Worm (Caenorhabditis elegans) whole organism, L3 larva: Measurements from ENCODE around the gene ttr-31.

ENCODE experiments used
- aly-2 ChIP-seq: fragments of 150-350 bp; optimal IDR thresholded peaks from 2 replicates; lab custom pipeline; 2014; ENCODE audit warnings: missing biosample characterization, missing genetic modification characterization
- ama-1 ChIP-seq: fragments of 150-350 bp; optimal IDR thresholded peaks from 2 replicates; lab custom pipeline; 2018
- ceh-28 ChIP-seq: fragments of 150-350 bp; optimal IDR thresholded peaks from 2 replicates; lab custom pipeline; 2014; ENCODE audit warnings: missing biosample characterization, missing genetic modification reagents, missing genetic modification characterization
- ceh-82 ChIP-seq: fragments of 150-350 bp; optimal IDR thresholded peaks from 2 replicates; lab custom pipeline; 2014; ENCODE audit warnings: missing biosample characterization, missing genetic modification characterization
- egl-27 ChIP-seq: sonication (generic microtip); optimal IDR thresholded peaks from 4 replicates; lab custom pipeline; 2017; ENCODE audit warnings: missing biosample characterization, missing genetic modification reagents, missing genetic modification characterization
- egl-5 ChIP-seq: fragments of 150-350 bp; optimal IDR thresholded peaks from 2 replicates; lab custom pipeline; 2017; ENCODE audit warnings: missing biosample characterization, missing genetic modification reagents, missing genetic modification characterization, inconsistent platforms
- elt-1 ChIP-seq: fragments of 150-350 bp; optimal IDR thresholded peaks from 2 replicates; lab custom pipeline; 2014; ENCODE audit warnings: missing biosample characterization, missing genetic modification characterization
- elt-2 ChIP-seq: sonication (generic microtip); optimal IDR thresholded peaks from 2 replicates; lab custom pipeline; 2016; ENCODE audit warnings: missing genetic modification reagents, mild to moderate bottlenecking, missing genetic modification characterization, missing compliant biosample characterization
- elt-3 ChIP-seq, 3 experiments: fragments of 150-350 bp in 1 of 3; sonication (generic microtip) in 2 of 3; optimal IDR thresholded peaks; 2 replicates in 2 of 3; 4 replicates in 1 of 3; lab custom pipeline; 2014 to 2017; ENCODE audit warnings: missing biosample characterization in 3 of 3, missing genetic modification characterization in 3 of 3
- eor-1 ChIP-seq, 2 experiments: fragments of 150-350 bp; optimal IDR thresholded peaks; 2 replicates each; lab custom pipeline; 2014 to 2018; ENCODE audit warnings: missing biosample characterization in 2 of 2, missing genetic modification characterization in 2 of 2
- fkh-10 ChIP-seq: sonication (generic microtip); optimal IDR thresholded peaks from 2 replicates; lab custom pipeline; 2017; ENCODE audit warnings: missing biosample characterization, missing genetic modification reagents, missing genetic modification characterization
- fkh-2 ChIP-seq: fragments of 150-350 bp; optimal IDR thresholded peaks from 2 replicates; lab custom pipeline; 2014; ENCODE audit warnings: missing biosample characterization, missing genetic modification reagents, missing genetic modification characterization
- fos-1 ChIP-seq: fragments of 150-350 bp; optimal IDR thresholded peaks from 2 replicates; lab custom pipeline; 2014; ENCODE audit warnings: missing biosample characterization, missing genetic modification characterization
- hmg-11 ChIP-seq: sonication (generic microtip); optimal IDR thresholded peaks from 2 replicates; lab custom pipeline; 2016; ENCODE audit warnings: missing genetic modification characterization, missing compliant biosample characterization
- lin-15B ChIP-seq: fragments of 150-350 bp; optimal IDR thresholded peaks from 2 replicates; lab custom pipeline; 2014; ENCODE audit warnings: missing biosample characterization, missing genetic modification characterization
- lin-39 ChIP-seq: fragments of 150-350 bp; optimal IDR thresholded peaks from 2 replicates; lab custom pipeline; 2018; ENCODE audit warnings: missing biosample characterization, missing genetic modification reagents, missing genetic modification characterization
- lsy-12 ChIP-seq: sonication (generic microtip); optimal IDR thresholded peaks from 2 replicates; lab custom pipeline; 2016; ENCODE audit warnings: mild to moderate bottlenecking, missing genetic modification characterization, missing compliant biosample characterization
- mdl-1 ChIP-seq: fragments of 150-350 bp; optimal IDR thresholded peaks from 2 replicates; lab custom pipeline; 2014; ENCODE audit warnings: missing biosample characterization, missing genetic modification characterization
- mml-1 ChIP-seq: fragments of 150-350 bp; sonication (generic microtip); optimal IDR thresholded peaks from 3 replicates; lab custom pipeline; 2014; ENCODE audit warnings: missing biosample characterization, missing genetic modification characterization
- nfya-1 ChIP-seq: sonication (generic microtip); optimal IDR thresholded peaks from 2 replicates; lab custom pipeline; 2017; ENCODE audit warnings: missing genetic modification characterization, mild to moderate bottlenecking, missing compliant biosample characterization, antibody characterized with exemption, moderate library complexity; ENCODE audit not compliant: insufficient read depth
- nhr-11 ChIP-seq: fragments of 150-350 bp; optimal IDR thresholded peaks from 2 replicates; lab custom pipeline; 2014; ENCODE audit warnings: missing biosample characterization, missing genetic modification characterization
- nhr-12 ChIP-seq: fragments of 150-350 bp; optimal IDR thresholded peaks from 2 replicates; lab custom pipeline; 2014; ENCODE audit warnings: missing biosample characterization, missing genetic modification characterization
- nhr-23 ChIP-seq: fragments of 150-350 bp; optimal IDR thresholded peaks from 2 replicates; lab custom pipeline; 2014; ENCODE audit warnings: missing biosample characterization, missing genetic modification reagents, missing genetic modification characterization
- nhr-25 ChIP-seq: sonication (generic microtip); optimal IDR thresholded peaks from 2 replicates; lab custom pipeline; 2017; ENCODE audit warnings: missing biosample characterization, missing genetic modification characterization
- nhr-28 ChIP-seq: fragments of 150-350 bp; optimal IDR thresholded peaks from 2 replicates; lab custom pipeline; 2014; ENCODE audit warnings: missing biosample characterization, missing genetic modification characterization
- nhr-43 ChIP-seq: sonication (generic microtip); optimal IDR thresholded peaks from 2 replicates; lab custom pipeline; 2016; ENCODE audit warnings: mild to moderate bottlenecking, missing genetic modification characterization, missing compliant biosample characterization; ENCODE audit not compliant: poor library complexity, severe bottlenecking
- pha-4 ChIP-seq: fragments of 150-350 bp; optimal IDR thresholded peaks from 2 replicates; lab custom pipeline; 2014; ENCODE audit warnings: missing biosample characterization, missing genetic modification reagents, missing genetic modification characterization
- sea-2 ChIP-seq: fragments of 150-350 bp; sonication (generic microtip); optimal IDR thresholded peaks from 4 replicates; lab custom pipeline; 2014; ENCODE audit warnings: missing biosample characterization, missing genetic modification reagents, missing genetic modification characterization
- skn-1 ChIP-seq: fragments of 150-350 bp; optimal IDR thresholded peaks from 2 replicates; lab custom pipeline; 2014; ENCODE audit warnings: missing biosample characterization, missing genetic modification characterization
- snpc-4 ChIP-seq: fragments of 150-350 bp; optimal IDR thresholded peaks from 2 replicates; lab custom pipeline; 2014; ENCODE audit warnings: missing biosample characterization, missing genetic modification characterization
- unc-39 ChIP-seq: sonication (generic microtip); optimal IDR thresholded peaks from 4 replicates; lab custom pipeline; 2017; ENCODE audit warnings: missing biosample characterization, missing genetic modification characterization
- unc-62 ChIP-seq: fragments of 150-350 bp; sonication (generic microtip); optimal IDR thresholded peaks from 4 replicates; lab custom pipeline; 2014; ENCODE audit warnings: missing biosample characterization, missing genetic modification reagents, missing genetic modification characterization
- zag-1 ChIP-seq: fragments of 150-350 bp; optimal IDR thresholded peaks from 2 replicates; lab custom pipeline; 2014; ENCODE audit warnings: missing biosample characterization, missing genetic modification characterization
- ztf-11 ChIP-seq: fragments of 150-350 bp; optimal IDR thresholded peaks from 2 replicates; lab custom pipeline; 2014; ENCODE audit warnings: missing biosample characterization, missing genetic modification characterization
- ztf-4 ChIP-seq: fragments of 150-350 bp; optimal IDR thresholded peaks from 2 replicates; lab custom pipeline; 2014; ENCODE audit warnings: missing biosample characterization, missing genetic modification characterization

The ttr-31 gene

ce11 chrX:10961724-10962123 is 47.1 kb downstream of the ttr-31 start:
- TF ChIP-seq fos-1 (tag; lab: Kevin White, UChicago) (no peak), nhr-43 (tag; lab: Kevin White, UChicago) (no peak), ztf-4 (tag; lab: Kevin White, UChicago) (no peak), unc-39 (tag; lab: Kevin White, UChicago) (no peak), eor-1 (tag; optimal IDR thresholded peaks at IDR 0.05; lab: Kevin White, UChicago) (no peak), ztf-11 (tag; lab: Kevin White, UChicago) (no peak), fkh-10 (GFP tag; lab: Kevin White, UChicago) (no peak), nfya-1 (tag; lab: Kevin White, UChicago) (no peak), zag-1 (tag; lab: Kevin White, UChicago) (no peak), ama-1 (lab: Kevin White, UChicago) (no peak), lin-39 (tag; lab: Kevin White, UChicago) (no peak), nhr-23 (tag; lab: Kevin White, UChicago) (no peak), elt-2 (tag; lab: Kevin White, UChicago) (no peak), hmg-11 (no peak), ceh-28 (tag; lab: Kevin White, UChicago) (no peak), nhr-11 (tag; lab: Kevin White, UChicago) (no peak), pha-4 (tag; lab: Kevin White, UChicago) (no peak), egl-27 (tag; lab: Kevin White, UChicago) (no peak), mml-1 (tag; lab: Kevin White, UChicago) (no peak)
- TF ChIP-seq, all 47 proteins: peak for 0

ce11 chrX:10959136-10959535 is 49.7 kb downstream of the ttr-31 start, which contains the start of gene K09C8.2:
TSS of gene K09C8.2 (plus strand) at chrX:10959436.
- TF ChIP-seq mdl-1 (no peak), pha-4 (tag; lab: Kevin White, UChicago) (no peak), lin-15B (no peak), nhr-23 (tag; lab: Kevin White, UChicago) (no peak), nhr-12 (no peak), elt-1 (tag; lab: Kevin White, UChicago) (no peak), skn-1 (no peak), eor-1 (tag; optimal IDR thresholded peaks at IDR 0.05; lab: Kevin White, UChicago) (no peak), elt-3 (tag; optimal IDR thresholded peaks at IDR 0.05; lab: Kevin White, UChicago) (no peak), snpc-4 (tag; lab: Kevin White, UChicago) (no peak), hmg-11 (no peak), lsy-12 (tag; lab: Kevin White, UChicago) (no peak), mml-1 (tag; lab: Kevin White, UChicago) (no peak), egl-27 (tag; lab: Kevin White, UChicago) (no peak), unc-62 (no peak), elt-2 (tag; lab: Kevin White, UChicago) (no peak), nhr-28 (tag; lab: Kevin White, UChicago) (no peak)
- TF ChIP-seq, all 47 proteins: peak for 0

- TF ChIP-seq fkh-2 (tag; lab: Kevin White, UChicago), result no peak
- no peak for TF ChIP-seq aly-2 (tag; lab: Kevin White, UChicago)
- no peak for TF ChIP-seq sea-2 (GFP tag; lab: Kevin White, UChicago)
- TF ChIP-seq nhr-23 (tag; lab: Kevin White, UChicago), result no peak
- no peak for TF ChIP-seq ceh-82 (tag; lab: Kevin White, UChicago)
- no peak for TF ChIP-seq hmg-11
- TF ChIP-seq zag-1 (tag; lab: Kevin White, UChicago), result no peak
- no peak for TF ChIP-seq egl-5 (tag; lab: Kevin White, UChicago)
- no peak for TF ChIP-seq unc-39 (tag; lab: Kevin White, UChicago)
- no peak for TF ChIP-seq mml-1 (tag; lab: Kevin White, UChicago)
- TF ChIP-seq nhr-25 (tag; lab: Kevin White, UChicago), result no peak
- TF ChIP-seq, all 47 proteins: peak for 0
Measured at ce11 chrX:10958427-10958826, 50.4 kb downstream of the ttr-31 start, which contains the start of gene nlp-19. TSS of gene nlp-19 (plus strand) at chrX:10958727.
